Fruit fly (Drosophila melanogaster) whole organism, pupa: ENCODE results near the gene CG15172.

Source experiments
- CG14655 ChIP-seq: fragments of 200-800 bp; sonication (Bioruptor generic); optimal IDR thresholded peaks from 3 replicates; lab custom pipeline; 2017; ENCODE audit warnings: mild to moderate bottlenecking, missing biosample characterization, missing genetic modification reagents, missing genetic modification characterization
- CG32121 ChIP-seq: fragments of 200-800 bp; sonication (Bioruptor generic); IDR thresholded peaks from 2 replicates; pipeline ENCODE4 v1.3.6; 2022; ENCODE audit warnings: missing biosample characterization, missing genetic modification characterization
- CG34367 ChIP-seq: fragments of 200-800 bp; sonication (Bioruptor generic); optimal IDR thresholded peaks from 2 replicates; lab custom pipeline; 2018; ENCODE audit warnings: missing biosample characterization, mild to moderate bottlenecking, missing genetic modification characterization
- CG4496 ChIP-seq: fragments of 200-800 bp; sonication (Bioruptor generic); IDR thresholded peaks from 3 replicates; pipeline ENCODE4 v1.3.6; 2022; ENCODE audit warnings: missing biosample characterization, missing genetic modification characterization
- D1 ChIP-seq: fragments of 200-800 bp; sonication (Bioruptor generic); optimal IDR thresholded peaks from 2 replicates; lab custom pipeline; 2018; ENCODE audit warnings: missing biosample characterization, mild to moderate bottlenecking, missing genetic modification characterization, moderate library complexity
- EcR ChIP-seq: fragments of 200-800 bp; sonication (Bioruptor generic); optimal IDR thresholded peaks from 3 replicates; lab custom pipeline; 2019; ENCODE audit warnings: missing biosample characterization, missing genetic modification characterization, mild to moderate bottlenecking, moderate library complexity, missing genetic modification reagents
- Ets98B ChIP-seq: fragments of 200-800 bp; sonication (Bioruptor generic); IDR thresholded peaks from 2 replicates; pipeline ENCODE4 v1.3.6; 2022; ENCODE audit warnings: missing biosample characterization, missing genetic modification characterization

- TF ChIP-seq CG4496 (GFP tag; lab: Robert Waterston, UW) (no peak), CG34367 (tag; lab: Kevin White, UChicago) (no peak), CG14655 (GFP tag; lab: Kevin White, UChicago) (no peak), Ets98B (GFP tag; lab: Robert Waterston, UW) (no peak), CG32121 (GFP tag; lab: Robert Waterston, UW) (no peak), D1 (tag; lab: Kevin White, UChicago) (no peak), EcR (GFP tag; lab: Kevin White, UChicago) (no peak)
Measured at dm6 chr2L:18992196-18992595, 30.0 kb upstream of the CG15172 start, which contains the start of gene CG46465.
